Fruit fly (Drosophila melanogaster): Measurements from ENCODE around the gene CG7990.

Gene CG7990

DNA sequence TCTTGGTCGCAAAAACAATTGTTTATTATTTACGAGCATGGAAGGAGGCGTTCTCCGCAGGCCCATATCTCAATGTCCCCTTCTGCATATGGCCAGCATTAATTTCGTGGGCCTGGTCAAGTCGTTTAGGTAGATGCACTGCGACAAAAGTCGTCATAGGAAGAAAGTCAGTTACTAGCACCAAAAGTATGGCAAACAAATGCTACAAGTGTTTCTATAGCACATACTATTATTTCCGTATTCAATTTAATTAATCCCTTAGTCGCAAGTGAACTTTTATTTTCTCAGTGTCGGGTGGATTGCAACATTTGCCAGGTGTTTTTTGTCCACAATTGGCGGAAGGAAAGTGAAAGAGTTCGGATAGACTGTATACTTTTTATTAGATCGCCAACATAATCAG, 28.8 kb downstream of the CG7990 start (continued):
- TF ChIP-seq Blimp-1 (GFP tag; optimal IDR thresholded peaks at IDR 0.05) (no peak), CG6808 (GFP tag; optimal IDR thresholded peaks at IDR 0.05) (peak; percentile 41), CG1621 (tag; optimal IDR thresholded peaks at IDR 0.05) (peak; percentile 54), CG10631 (GFP tag; optimal IDR thresholded peaks at IDR 0.05) (peak; percentile 46), Ets96B (tag; optimal IDR thresholded peaks at IDR 0.05) (peak; percentile 57), pdm3 (GFP tag; optimal IDR thresholded peaks at IDR 0.05) (peak; percentile 60), ss (GFP tag; optimal IDR thresholded peaks at IDR 0.05) (peak; percentile 39), Sox14 (GFP tag; optimal IDR thresholded peaks at IDR 0.05) (peak; percentile 39), lz (GFP tag; optimal IDR thresholded peaks at IDR 0.05) (peak; percentile 16), CG11294 (GFP tag; IDR thresholded peaks at IDR 0.05) (0 out of 2 replicates have a peak, but pooled peaks have one; percentile 13), CG8319 (GFP tag; optimal IDR thresholded peaks at IDR 0.05) (no peak), vri (GFP tag; optimal IDR thresholded peaks at IDR 0.05) (no peak), eg (GFP tag; IDR thresholded peaks at IDR 0.05) (peak; percentile 76), net (GFP tag; optimal IDR thresholded peaks at IDR 0.05) (peak; percentile 39), Lpt (GFP tag; optimal IDR thresholded peaks at IDR 0.05) (peak; percentile 41), CG3032 (tag; optimal IDR thresholded peaks at IDR 0.05) (peak; percentile 58), CG15336 (GFP tag; IDR thresholded peaks at IDR 0.05) (peak; percentile 58), Hr38 (GFP tag; optimal IDR thresholded peaks at IDR 0.05) (no peak), CG16779 (tag; optimal IDR thresholded peaks at IDR 0.05) (no peak), Ets21C (GFP tag; optimal IDR thresholded peaks at IDR 0.05) (no peak), CG8632 (GFP tag; optimal IDR thresholded peaks at IDR 0.05) (no peak), fkh (GFP tag; optimal IDR thresholded peaks at IDR 0.05) (no peak), spab (GFP tag; optimal IDR thresholded peaks at IDR 0.05) (peak; percentile 49), Sox15 (GFP tag; optimal IDR thresholded peaks at IDR 0.05) (no peak), dac (GFP tag; optimal IDR thresholded peaks at IDR 0.05) (no peak), OdsH (GFP tag; optimal IDR thresholded peaks at IDR 0.05) (peak; percentile 48), CG6163 (GFP tag; IDR thresholded peaks at IDR 0.05) (peak; percentile 62), CG4318 (GFP tag; optimal IDR thresholded peaks at IDR 0.05) (peak; percentile 1), Smox (GFP tag; optimal IDR thresholded peaks at IDR 0.05) (no peak), Hr39 (GFP tag; optimal IDR thresholded peaks at IDR 0.05) (peak; percentile 9), Eip93F (GFP tag; optimal IDR thresholded peaks at IDR 0.05) (no peak), esn (GFP tag; optimal IDR thresholded peaks at IDR 0.05) (no peak), fd85E (GFP tag; optimal IDR thresholded peaks at IDR 0.05) (no peak), CG6854 (GFP tag; optimal IDR thresholded peaks at IDR 0.05) (no peak), Eip78C (GFP tag) (peak; percentile 85), acj6 (GFP tag; optimal IDR thresholded peaks at IDR 0.05) (peak; percentile 53), CG31627 (GFP tag; optimal IDR thresholded peaks at IDR 0.05) (peak; percentile 34), Gug (GFP tag; IDR thresholded peaks at IDR 0.05) (peak; percentile 35; the same call in 1 of the 2 replicates), achi (GFP tag; optimal IDR thresholded peaks at IDR 0.05) (peak; percentile 58), CG10669 (GFP tag; optimal IDR thresholded peaks at IDR 0.05) (peak; percentile 62), CG11902 (GFP tag; optimal IDR thresholded peaks at IDR 0.05) (no peak), CG3919 (GFP tag; optimal IDR thresholded peaks at IDR 0.05) (peak; percentile 61)

DNA sequence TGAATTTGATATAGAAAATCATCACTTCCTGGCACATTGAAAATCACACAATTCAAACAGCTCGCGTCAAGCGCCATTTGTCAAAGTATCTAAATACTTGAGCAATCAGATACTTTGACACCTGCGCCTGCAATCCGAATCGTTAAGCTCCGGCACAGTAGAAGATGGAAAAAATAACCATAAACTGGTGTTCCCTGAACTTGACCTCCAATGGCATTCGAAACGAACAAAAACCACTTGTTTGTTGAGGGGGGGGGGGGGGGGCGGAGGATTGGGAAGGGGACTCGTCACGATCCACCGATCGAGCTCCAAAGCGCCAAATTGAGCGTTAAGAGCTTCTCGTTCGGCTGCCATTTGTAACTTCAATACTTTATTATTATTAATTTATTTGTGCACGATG, 29.9 kb downstream of the CG7990 start:
- TF ChIP-seq Blimp-1 (GFP tag; optimal IDR thresholded peaks at IDR 0.05) (no peak), Sox102F (GFP tag; optimal IDR thresholded peaks at IDR 0.05) (no peak), Gug (GFP tag; IDR thresholded peaks at IDR 0.05) (no peak), Hr38 (GFP tag; optimal IDR thresholded peaks at IDR 0.05) (no peak), Eip93F (GFP tag; optimal IDR thresholded peaks at IDR 0.05) (no peak), Sox14 (GFP tag; optimal IDR thresholded peaks at IDR 0.05) (no peak), CG16779 (tag; optimal IDR thresholded peaks at IDR 0.05) (no peak), CG6163 (GFP tag; IDR thresholded peaks at IDR 0.05) (no peak), CG9139 (GFP tag; optimal IDR thresholded peaks at IDR 0.05) (no peak), CG8319 (GFP tag; optimal IDR thresholded peaks at IDR 0.05) (no peak), OdsH (GFP tag; optimal IDR thresholded peaks at IDR 0.05) (no peak), CG32006 (GFP tag; optimal IDR thresholded peaks at IDR 0.05) (no peak), CG1621 (tag; optimal IDR thresholded peaks at IDR 0.05) (no peak)
